Fruit fly (Drosophila melanogaster) ovary, adult (tissue): ENCODE results near the gene yrt.
A peak's percentile ranks its signal among the peaks of the same experiment; 100 is the strongest.

Experiments
- CG17801 ChIP-seq: fragments of 200-800 bp; optimal IDR thresholded peaks from 2 replicates; lab custom pipeline; 2019; ENCODE audit warnings: missing biosample characterization, mild to moderate bottlenecking, missing genetic modification characterization, moderate library complexity; ENCODE audit not compliant: partially characterized antibody

yrt gene

dm6 chr3R:13393009-13393408, 41.8 kb downstream of the yrt start:
- no peak for TF ChIP-seq CG17801 (GFP tag; lab: Kevin White, UChicago)

- TF ChIP-seq CG17801 (GFP tag; lab: Kevin White, UChicago): no peak
These were observed 44.3 kb downstream of the yrt start for dm6 chr3R:13390490-13390889.

DNA sequence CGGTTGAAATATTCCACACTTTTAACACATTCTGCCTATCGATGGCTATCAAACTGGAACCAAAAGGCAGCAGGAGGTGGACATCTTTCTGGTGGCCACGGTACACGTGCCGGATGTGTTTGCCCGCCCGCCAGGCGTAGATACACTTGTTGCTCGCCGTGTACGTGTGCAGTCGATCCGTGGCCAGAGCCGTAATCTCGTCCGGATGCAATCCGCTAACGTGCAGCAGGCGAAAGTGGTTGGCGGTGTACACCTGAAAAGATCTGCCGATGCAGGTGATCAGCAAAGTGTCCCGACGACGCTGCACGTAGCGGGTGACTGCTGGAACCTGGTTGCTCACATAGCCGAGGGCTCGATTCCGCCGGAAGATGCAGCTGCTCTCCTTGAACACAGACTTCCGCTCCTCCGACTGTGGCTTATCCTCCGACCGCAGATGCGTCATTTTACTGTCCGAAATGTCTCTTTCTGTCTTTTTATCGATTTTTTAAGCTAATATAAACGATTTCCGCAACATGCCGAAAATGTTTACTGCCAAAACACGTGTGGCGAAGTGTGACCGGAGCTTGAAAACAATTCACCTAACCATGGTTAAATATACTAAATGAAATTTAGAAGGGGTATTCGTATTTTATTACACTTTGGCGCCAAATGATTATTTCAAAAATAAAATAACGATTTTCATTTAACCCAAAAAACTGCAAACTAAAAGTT, 46.5 kb downstream of the yrt start, which contains the start of gene CG9799:
Gene CG9799, minus strand, starts transcription at position 550 of the 711 bp plus-strand sequence.
- no peak for TF ChIP-seq CG17801 (GFP tag; lab: Kevin White, UChicago)

DNA sequence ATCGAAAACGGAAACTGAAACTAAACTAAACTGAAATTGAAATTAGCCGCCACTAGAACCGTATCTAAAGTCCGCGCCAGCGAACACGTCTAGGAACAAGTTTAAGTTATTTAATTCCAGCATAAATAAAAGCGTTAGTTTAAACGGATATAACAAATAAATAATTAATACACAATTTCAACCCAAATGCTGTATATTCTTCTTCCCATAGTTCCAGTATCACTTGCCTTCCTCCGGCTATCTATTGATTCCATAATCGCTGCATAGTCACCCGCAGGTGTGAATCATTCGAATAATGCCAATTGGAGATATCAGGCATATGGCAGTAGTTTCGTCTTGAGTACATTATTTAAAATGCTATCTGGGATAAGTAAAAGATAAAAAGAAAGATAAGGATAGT, 49.7 kb downstream of the yrt start:
- TF ChIP-seq CG17801 (GFP tag; lab: Kevin White, UChicago): no peak

dm6 chr3R:13382656-13383142, 52.1 kb downstream of the yrt start:
- TF ChIP-seq CG17801 (GFP tag; lab: Kevin White, UChicago): peak; percentile 48

DNA sequence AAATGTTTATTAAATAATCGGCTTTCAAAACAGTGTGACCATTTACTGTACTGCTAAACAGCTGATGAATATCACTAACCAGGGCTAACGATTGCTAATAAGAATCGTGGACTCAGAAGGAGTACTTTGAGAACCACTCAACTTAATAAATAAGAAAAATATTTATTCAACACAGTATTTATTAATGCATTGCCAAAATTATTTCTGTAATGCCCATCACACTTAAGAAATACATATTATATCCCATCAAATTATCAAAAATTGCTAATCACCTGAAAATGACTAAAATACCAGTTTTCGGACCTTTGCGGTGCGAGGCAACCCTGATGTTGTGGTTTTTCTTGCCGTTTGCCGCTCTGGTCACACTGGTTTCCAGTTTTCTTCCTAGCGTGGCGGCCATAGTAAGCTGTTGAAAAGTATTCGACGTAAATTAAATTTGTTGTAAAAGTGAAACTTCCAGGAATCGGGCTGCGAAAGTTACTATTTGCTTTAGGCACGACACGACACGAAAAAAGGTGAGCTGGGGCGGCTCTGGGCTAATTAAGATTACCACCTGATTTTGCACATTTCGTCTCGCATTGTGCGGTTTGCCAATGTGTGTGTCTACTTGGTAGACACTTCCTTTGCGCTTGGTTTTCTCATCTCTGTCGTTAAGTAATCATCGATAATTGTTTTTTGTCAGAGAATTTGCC, 52.9 kb downstream of the yrt start, which contains the start of the genes mRpS21 and Droj2:
Gene mRpS21, minus strand, starts transcription at position 66 of the 692 bp plus-strand sequence.
Gene Droj2, plus strand, starts transcription at position 363 of the 692 bp plus-strand sequence.
- peak; percentile 27 for TF ChIP-seq CG17801 (GFP tag; lab: Kevin White, UChicago)

dm6 chr3R:13379675-13380074, 55.1 kb downstream of the yrt start, which contains the start of the genes CG9813 and CG8870:
TSS of gene CG9813 (minus strand) at chr3R:13379775.
TSS of gene CG8870 (plus strand) at chr3R:13379842.
- no peak for TF ChIP-seq CG17801 (GFP tag; lab: Kevin White, UChicago)
